Worm (Caenorhabditis elegans): ENCODE results near the gene msp-19.
A peak's percentile ranks its signal among the peaks of the same experiment; 100 is the strongest.

Gene msp-19

ce11 chrIV:5281457-5281856 lies 21.1 kb downstream of the msp-19 start:
- no peak for TF ChIP-seq madf-9 (GFP tag; conservative IDR thresholded peaks at IDR 0.05)
- no peak for TF ChIP-seq F26F4.8 (GFP tag; conservative IDR thresholded peaks at IDR 0.05)

DNA sequence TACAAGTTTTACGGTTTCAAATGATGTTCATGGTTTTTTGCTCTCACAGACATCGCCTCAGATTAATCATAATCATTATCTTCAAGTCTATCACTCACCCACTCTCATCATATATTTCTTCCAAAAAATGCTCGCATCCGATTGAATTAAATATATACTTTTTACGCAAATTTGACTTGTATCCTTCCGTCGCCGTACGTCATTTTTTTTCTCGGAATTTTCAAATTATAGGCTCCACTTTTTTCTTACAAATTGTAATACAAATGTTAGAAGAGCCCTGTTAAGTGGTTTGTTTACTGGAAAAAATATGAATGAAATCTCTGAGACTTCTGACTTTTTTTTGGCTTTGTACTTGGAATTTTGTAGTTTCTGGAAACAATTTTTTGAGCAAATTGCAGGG lies 26.8 kb downstream of the msp-19 start:
- TF ChIP-seq daf-16 (GFP tag; optimal IDR thresholded peaks at IDR 0.05) = no peak
- no peak for TF ChIP-seq daf-16 (tag; optimal IDR thresholded peaks at IDR 0.05)

ce11 chrIV:5288932-5289331 lies 28.5 kb downstream of the msp-19 start:
- no peak for TF ChIP-seq snpc-4 (tag; optimal IDR thresholded peaks at IDR 0.05)
- TF ChIP-seq duxl-1 (tag; optimal IDR thresholded peaks at IDR 0.05; ENCODE audit: poor library complexity) = no peak
- no peak for TF ChIP-seq nhr-42 (GFP tag; IDR thresholded peaks at IDR 0.05)
- no peak for TF ChIP-seq aha-1 (tag)
- TF ChIP-seq ztf-11 (tag; optimal IDR thresholded peaks at IDR 0.05) = no peak
- no peak for TF ChIP-seq D1046.2 (GFP tag; IDR thresholded peaks at IDR 0.05)
- TF ChIP-seq mxl-3 (GFP tag; optimal IDR thresholded peaks at IDR 0.05) = no peak

DNA sequence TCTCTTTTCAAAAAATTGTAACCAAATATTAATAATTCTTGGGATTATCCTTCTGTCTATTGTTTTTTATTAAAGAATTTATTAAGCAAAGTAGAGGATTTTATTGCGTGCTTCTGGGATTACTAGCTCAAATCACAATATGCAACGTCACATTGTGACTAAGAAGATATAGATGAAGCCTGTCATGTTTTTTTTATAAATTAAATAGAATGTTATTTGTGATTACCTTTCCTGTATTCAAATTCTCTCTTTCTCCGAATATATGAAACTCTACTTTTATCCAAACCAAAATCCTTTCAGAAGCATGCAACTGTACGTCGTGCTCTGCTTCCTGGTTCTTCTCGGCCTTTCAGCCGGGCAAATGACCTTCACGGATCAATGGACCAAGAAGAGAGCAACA lies 30.2 kb downstream of the msp-19 start, which contains the start of gene nlp-47:
nlp-47 (plus strand) TSS at position 301 of the 400 bp plus-strand sequence.
- TF ChIP-seq zag-1 (tag; optimal IDR thresholded peaks at IDR 0.05) (no peak), ces-1 (GFP tag; optimal IDR thresholded peaks at IDR 0.05) (no peak), Y48G9A.11 (GFP tag; IDR thresholded peaks at IDR 0.05) (no peak), ZK337.2 (GFP tag; IDR thresholded peaks at IDR 0.05) (no peak), Y105C5A.15 (GFP tag; IDR thresholded peaks at IDR 0.05) (no peak), duxl-1 (tag; optimal IDR thresholded peaks at IDR 0.05; ENCODE audit: poor library complexity) (no peak), lin-38 (GFP tag; IDR thresholded peaks at IDR 0.05) (no peak), Y5F2A.4 (GFP tag; optimal IDR thresholded peaks at IDR 0.05) (no peak), nhr-48 (tag; optimal IDR thresholded peaks at IDR 0.05) (no peak), set-16 (GFP tag; IDR thresholded peaks at IDR 0.05) (no peak), daf-19 (GFP tag; conservative IDR thresholded peaks at IDR 0.05) (no peak)

DNA sequence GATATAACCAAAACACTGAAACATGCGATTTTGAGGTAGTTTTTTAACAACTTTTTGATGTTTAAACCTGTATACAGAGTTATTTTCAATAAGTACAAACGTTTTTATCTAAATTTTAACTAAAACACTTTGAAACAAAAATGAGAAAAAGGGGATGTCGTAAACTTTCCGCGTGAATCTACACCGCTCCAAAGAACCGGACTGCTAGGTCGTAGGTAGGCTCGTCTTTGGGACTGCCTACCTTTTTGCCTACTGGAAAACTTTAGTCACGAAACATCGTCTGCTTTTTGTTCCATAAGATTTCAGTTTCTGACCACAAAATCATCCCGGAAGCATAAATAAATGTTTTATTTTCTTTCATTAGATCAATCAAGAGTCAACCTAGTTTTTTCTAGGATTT lies 30.8 kb downstream of the msp-19 start:
- TF ChIP-seq duxl-1 (tag; optimal IDR thresholded peaks at IDR 0.05; ENCODE audit: poor library complexity) (no peak), lin-38 (GFP tag; IDR thresholded peaks at IDR 0.05) (no peak), dve-1 (tag; optimal IDR thresholded peaks at IDR 0.05; ENCODE audit: insufficient read depth) (no peak), gei-8 (GFP tag; optimal IDR thresholded peaks at IDR 0.05) (no peak), pqm-1 (tag; optimal IDR thresholded peaks at IDR 0.05) (no peak), vab-7 (GFP tag; IDR thresholded peaks at IDR 0.05) (no peak), hmg-1.1 (GFP tag; IDR thresholded peaks at IDR 0.05) (no peak), unc-62 (GFP tag; optimal IDR thresholded peaks at IDR 0.05 in 1 of 2) (peak in 1 of 2 experiments; percentile 90), unc-62 (tag; optimal IDR thresholded peaks at IDR 0.05) (no peak), zip-2 (tag; optimal IDR thresholded peaks at IDR 0.05) (no peak), aha-1 (tag) (peak; percentile 56), tra-1 (GFP tag; IDR thresholded peaks at IDR 0.05) (no peak), D1046.2 (GFP tag; IDR thresholded peaks at IDR 0.05) (no peak), unc-130 (GFP tag; optimal IDR thresholded peaks at IDR 0.05) (no peak), nhr-77 (tag; optimal IDR thresholded peaks at IDR 0.05) (no peak), daf-16 (GFP tag; optimal IDR thresholded peaks at IDR 0.05) (no peak), daf-16 (tag; optimal IDR thresholded peaks at IDR 0.05) (no peak)

ce11 chrIV:5294467-5294866 lies 34.1 kb downstream of the msp-19 start:
- TF ChIP-seq egl-43 (GFP tag; IDR thresholded peaks at IDR 0.05) = no peak
